Worm (Caenorhabditis elegans) whole organism, L2 larva: ENCODE measurements around the gene ugt-13.

Source experiments
- C34F6.9 ChIP-seq: fragments of 150-350 bp; optimal IDR thresholded peaks from 2 replicates; lab custom pipeline; 2014; ENCODE audit warnings: missing biosample characterization, missing genetic modification characterization
- ceh-82 ChIP-seq: fragments of 150-350 bp; optimal IDR thresholded peaks from 2 replicates; lab custom pipeline; 2014; ENCODE audit warnings: missing biosample characterization, missing genetic modification characterization
- dmd-4 ChIP-seq: sonication (generic microtip); optimal IDR thresholded peaks from 2 replicates; lab custom pipeline; 2017; ENCODE audit warnings: missing biosample characterization, missing genetic modification characterization
- elt-3 ChIP-seq: sonication (generic microtip); optimal IDR thresholded peaks from 2 replicates; lab custom pipeline; 2017; ENCODE audit warnings: missing biosample characterization, missing genetic modification characterization
- fos-1 ChIP-seq: fragments of 150-350 bp; optimal IDR thresholded peaks from 2 replicates; lab custom pipeline; 2014; ENCODE audit warnings: missing biosample characterization, missing genetic modification characterization
- lin-39 ChIP-seq: fragments of 150-350 bp; optimal IDR thresholded peaks from 2 replicates; lab custom pipeline; 2014; ENCODE audit warnings: missing biosample characterization, missing genetic modification reagents, missing genetic modification characterization
- lsy-2 ChIP-seq, 2 experiments: fragments of 150-350 bp in 1 of 2; sonication (generic microtip) in 1 of 2; optimal IDR thresholded peaks; 2 replicates each; lab custom pipeline; 2014 to 2017; ENCODE audit warnings: missing biosample characterization in 2 of 2, missing genetic modification characterization in 2 of 2
- mdl-1 ChIP-seq, 2 experiments: fragments of 150-350 bp in 1 of 2; sonication (generic microtip) in 1 of 2; optimal IDR thresholded peaks; 2 replicates each; lab custom pipeline; 2017; ENCODE audit warnings: missing biosample characterization in 2 of 2, missing genetic modification characterization in 2 of 2
- nhr-25 ChIP-seq: fragments of 150-350 bp; sonication (generic microtip); optimal IDR thresholded peaks from 3 replicates; lab custom pipeline; 2014; ENCODE audit warnings: missing biosample characterization, missing genetic modification characterization
- nhr-77 ChIP-seq: fragments of 150-350 bp; optimal IDR thresholded peaks from 2 replicates; lab custom pipeline; 2014; ENCODE audit warnings: missing biosample characterization, missing genetic modification characterization
- sma-3 ChIP-seq: sonication (generic microtip); optimal IDR thresholded peaks from 2 replicates; lab custom pipeline; 2016; ENCODE audit warnings: missing genetic modification reagents, missing genetic modification characterization, missing compliant biosample characterization
- snpc-4 ChIP-seq: fragments of 150-350 bp; optimal IDR thresholded peaks from 2 replicates; lab custom pipeline; 2014; ENCODE audit warnings: missing biosample characterization, missing genetic modification characterization
- unc-62 ChIP-seq: fragments of 150-350 bp; optimal IDR thresholded peaks from 2 replicates; lab custom pipeline; 2014; ENCODE audit warnings: missing biosample characterization, missing genetic modification reagents, missing genetic modification characterization
- zag-1 ChIP-seq: fragments of 150-350 bp; optimal IDR thresholded peaks from 2 replicates; lab custom pipeline; 2014; ENCODE audit warnings: missing biosample characterization, missing genetic modification characterization

DNA sequence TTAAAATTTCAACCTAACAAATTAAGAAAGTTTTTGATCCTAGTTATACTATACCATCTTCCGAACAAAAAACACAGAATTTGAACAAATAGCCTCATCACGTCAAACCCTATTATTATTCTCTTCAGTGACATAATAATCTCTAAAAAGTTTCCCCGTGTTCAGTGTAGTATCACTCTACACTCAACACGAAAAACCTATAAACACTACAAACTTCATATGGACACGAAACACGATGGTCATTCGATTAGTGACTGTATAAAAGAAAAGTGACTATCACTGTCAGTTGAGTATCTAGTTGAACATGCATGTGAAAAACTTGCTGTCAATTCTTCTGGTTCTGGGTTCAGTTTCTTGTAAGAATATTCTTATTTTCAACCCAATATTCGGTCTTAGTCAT lies 5.0 kb upstream of the ugt-13 start, which contains the start of gene ugt-8:
- TF ChIP-seq zag-1 (tag; lab: Kevin White, UChicago) (no peak), lsy-2 (tag; optimal IDR thresholded peaks at IDR 0.05; lab: Kevin White, UChicago) (no peak), ceh-82 (tag; lab: Kevin White, UChicago) (no peak), C34F6.9 (tag; lab: Kevin White, UChicago) (no peak), mdl-1 (tag; optimal IDR thresholded peaks at IDR 0.05; lab: Kevin White, UChicago) (no peak), nhr-77 (tag; lab: Kevin White, UChicago) (no peak), sma-3 (no peak), fos-1 (tag; lab: Kevin White, UChicago) (no peak), nhr-25 (tag; lab: Kevin White, UChicago) (peak; percentile 3), lin-39 (tag; lab: Kevin White, UChicago) (no peak), unc-62 (GFP tag; lab: Kevin White, UChicago) (no peak), snpc-4 (tag; lab: Kevin White, UChicago) (no peak), elt-3 (tag; lab: Kevin White, UChicago) (no peak), dmd-4 (tag; lab: Kevin White, UChicago) (no peak)
